Worm (Caenorhabditis elegans) whole organism, L4 larva: ENCODE results near the gene F59E11.6.

ENCODE experiments used
- F44E2.7 ChIP-seq: fragments of 200-800 bp; sonication (Bioruptor generic); IDR thresholded peaks from 2 replicates; pipeline ENCODE4 v2.1.2; 2022; ENCODE audit warnings: missing genetic modification characterization, missing compliant biosample characterization
- T20F7.1 ChIP-seq: fragments of 200-800 bp; sonication (Bioruptor generic); optimal IDR thresholded peaks from 2 replicates; lab custom pipeline; 2018; ENCODE audit warnings: mild to moderate bottlenecking, missing genetic modification characterization, missing compliant biosample characterization
- ZK546.5 ChIP-seq, 2 experiments: sonication (generic microtip); optimal IDR thresholded peaks; 2 replicates each; lab custom pipeline; 2017; ENCODE audit warnings: missing biosample characterization in 2 of 2, missing genetic modification characterization in 2 of 2
- aha-1 ChIP-seq: fragments of 150-350 bp; peaks from one replicate; lab custom pipeline; 2014; ENCODE audit warnings: missing biosample characterization, missing genetic modification characterization
- aly-2 ChIP-seq: sonication (generic microtip); optimal IDR thresholded peaks from 2 replicates; lab custom pipeline; 2018; ENCODE audit warnings: missing biosample characterization, missing genetic modification characterization
- ceh-44 ChIP-seq: fragments of 200-800 bp; sonication (Bioruptor generic); IDR thresholded peaks from 2 replicates; pipeline ENCODE4 v1.3.6; 2022; ENCODE audit warnings: missing genetic modification reagents, missing genetic modification characterization, missing compliant biosample characterization
- ceh-82 ChIP-seq: sonication (generic microtip); optimal IDR thresholded peaks from 2 replicates; lab custom pipeline; 2017; ENCODE audit warnings: missing biosample characterization, missing genetic modification characterization
- ces-1 ChIP-seq: fragments of 150-350 bp; sonication (generic microtip); optimal IDR thresholded peaks from 4 replicates; lab custom pipeline; 2014; ENCODE audit warnings: missing biosample characterization, missing genetic modification reagents, missing genetic modification characterization
- cey-2 ChIP-seq: sonication (generic microtip); optimal IDR thresholded peaks from 3 replicates; lab custom pipeline; 2017; ENCODE audit warnings: missing genetic modification characterization, mild to moderate bottlenecking, missing compliant biosample characterization, antibody characterized with exemption, borderline replicate concordance; ENCODE audit not compliant: insufficient read depth
- daf-16 ChIP-seq, 3 experiments: sonication (generic microtip); optimal IDR thresholded peaks; 2 replicates each; lab custom pipeline; 2016 to 2017; ENCODE audit warnings: missing genetic modification characterization in 3 of 3, missing genetic modification reagents in 3 of 3, mild to moderate bottlenecking in 2 of 3, missing compliant biosample characterization in 2 of 3, missing biosample characterization in 1 of 3, moderate library complexity in 1 of 3
- dmd-6 ChIP-seq: fragments of 200-800 bp; sonication (Bioruptor generic); IDR thresholded peaks from 2 replicates; pipeline ENCODE4 v1.3.6; 2022; ENCODE audit warnings: missing genetic modification reagents, missing genetic modification characterization, missing compliant biosample characterization
- dmd-8 ChIP-seq: fragments of 200-800 bp; sonication (Bioruptor generic); IDR thresholded peaks from 2 replicates; pipeline ENCODE4 v1.3.6; 2022; ENCODE audit warnings: missing genetic modification characterization, missing compliant biosample characterization
- dpl-1 ChIP-seq: fragments of 150-350 bp; optimal IDR thresholded peaks from 2 replicates; lab custom pipeline; 2014; ENCODE audit warnings: missing biosample characterization, missing genetic modification reagents, missing genetic modification characterization
- dve-1 ChIP-seq: sonication (generic microtip); optimal IDR thresholded peaks from 2 replicates; lab custom pipeline; 2017; ENCODE audit warnings: antibody characterized with exemption, mild to moderate bottlenecking, missing genetic modification characterization, missing compliant biosample characterization; ENCODE audit not compliant: insufficient read depth
- egl-43 ChIP-seq: fragments of 200-800 bp; sonication (Bioruptor generic); IDR thresholded peaks from 2 replicates; pipeline ENCODE4 v1.3.6; 2022; ENCODE audit warnings: missing genetic modification reagents, missing genetic modification characterization, missing compliant biosample characterization
- gei-8 ChIP-seq: fragments of 200-800 bp; sonication (Bioruptor generic); optimal IDR thresholded peaks from 2 replicates; lab custom pipeline; 2018; ENCODE audit warnings: mild to moderate bottlenecking, missing genetic modification characterization, missing compliant biosample characterization
- hif-1 ChIP-seq, 2 experiments: sonication (generic microtip); optimal IDR thresholded peaks; 2 replicates each; lab custom pipeline; 2016 to 2017; ENCODE audit warnings: missing compliant biosample characterization in 2 of 2, missing genetic modification characterization in 2 of 2, missing genetic modification reagents in 2 of 2, missing genotype in 2 of 2, mild to moderate bottlenecking in 1 of 2
- hlh-11 ChIP-seq: fragments of 200-800 bp; sonication (Bioruptor generic); optimal IDR thresholded peaks from 2 replicates; lab custom pipeline; 2018; ENCODE audit warnings: mild to moderate bottlenecking, missing genetic modification characterization, missing compliant biosample characterization
- hlh-30 ChIP-seq: sonication (generic microtip); optimal IDR thresholded peaks from 2 replicates; lab custom pipeline; 2017; ENCODE audit warnings: antibody characterized with exemption, mild to moderate bottlenecking, missing genetic modification characterization, missing compliant biosample characterization; ENCODE audit not compliant: insufficient read depth
- jun-1 ChIP-seq: fragments of 150-350 bp; optimal IDR thresholded peaks from 2 replicates; lab custom pipeline; 2014; ENCODE audit warnings: missing biosample characterization, missing genetic modification reagents, missing genetic modification characterization
- lim-7 ChIP-seq: fragments of 200-800 bp; sonication (Bioruptor generic); IDR thresholded peaks from 2 replicates; pipeline ENCODE4 v1.3.6; 2022; ENCODE audit warnings: missing genetic modification characterization, missing compliant biosample characterization
- lin-15B ChIP-seq: fragments of 150-350 bp; sonication (generic microtip); optimal IDR thresholded peaks from 3 replicates; lab custom pipeline; 2014; ENCODE audit warnings: missing biosample characterization, missing genetic modification characterization
- lin-38 ChIP-seq: fragments of 200-800 bp; sonication (Bioruptor generic); IDR thresholded peaks from 2 replicates; pipeline ENCODE4 v1.3.6; 2022; ENCODE audit warnings: missing genetic modification reagents, missing genetic modification characterization, missing compliant biosample characterization
- lsy-2 ChIP-seq, 2 experiments: fragments of 150-350 bp in 1 of 2; sonication (generic microtip) in 1 of 2; optimal IDR thresholded peaks; 2 replicates each; lab custom pipeline; 2014 to 2017; ENCODE audit warnings: missing biosample characterization in 2 of 2, missing genetic modification characterization in 2 of 2
- madf-9 ChIP-seq: fragments of 200-800 bp; sonication (Bioruptor generic); conservative IDR thresholded peaks from 2 replicates; pipeline ENCODE4 v1.3.6; 2022; ENCODE audit warnings: missing genetic modification reagents, missing genetic modification characterization, missing compliant biosample characterization
- mdl-1 ChIP-seq, 2 experiments: fragments of 150-350 bp in 1 of 2; sonication (generic microtip) in 1 of 2; optimal IDR thresholded peaks; 2 replicates each; lab custom pipeline; 2014 to 2017; ENCODE audit warnings: missing biosample characterization in 2 of 2, missing genetic modification characterization in 2 of 2
- mep-1 ChIP-seq: fragments of 150-350 bp; sonication (generic microtip); optimal IDR thresholded peaks from 3 replicates; lab custom pipeline; 2014; ENCODE audit warnings: missing biosample characterization, missing genetic modification characterization
- mxl-3 ChIP-seq: fragments of 200-800 bp; sonication (Bioruptor generic); optimal IDR thresholded peaks from 2 replicates; lab custom pipeline; 2018; ENCODE audit warnings: mild to moderate bottlenecking, missing genetic modification characterization, missing compliant biosample characterization
- nhr-10 ChIP-seq: fragments of 150-350 bp; optimal IDR thresholded peaks from 2 replicates; lab custom pipeline; 2014; ENCODE audit warnings: missing biosample characterization, missing genetic modification characterization
- nhr-76 ChIP-seq: fragments of 150-350 bp; optimal IDR thresholded peaks from 2 replicates; lab custom pipeline; 2014; ENCODE audit warnings: missing biosample characterization, missing genetic modification characterization
- nhr-77 ChIP-seq: fragments of 150-350 bp; optimal IDR thresholded peaks from 2 replicates; lab custom pipeline; 2014; ENCODE audit warnings: missing biosample characterization, missing genetic modification characterization
- php-3 ChIP-seq: fragments of 200-800 bp; sonication (Bioruptor generic); IDR thresholded peaks from 2 replicates; pipeline ENCODE4 v1.3.6; 2022; ENCODE audit warnings: missing genetic modification reagents, missing genetic modification characterization, missing compliant biosample characterization
- sdz-12 ChIP-seq: fragments of 200-800 bp; sonication (Bioruptor generic); optimal IDR thresholded peaks from 2 replicates; lab custom pipeline; 2018; ENCODE audit warnings: mild to moderate bottlenecking, missing genetic modification characterization, missing compliant biosample characterization
- snpc-1.2 ChIP-seq: fragments of 200-800 bp; sonication (Bioruptor generic); IDR thresholded peaks from 2 replicates; pipeline ENCODE4 v1.3.6; 2022; ENCODE audit warnings: missing genetic modification reagents, missing genetic modification characterization, missing compliant biosample characterization
- spr-1 ChIP-seq: sonication (generic microtip); optimal IDR thresholded peaks from 2 replicates; lab custom pipeline; 2016; ENCODE audit warnings: mild to moderate bottlenecking, missing genetic modification characterization, missing compliant biosample characterization
- spr-3 ChIP-seq: fragments of 200-800 bp; sonication (Bioruptor generic); optimal IDR thresholded peaks from 2 replicates; lab custom pipeline; 2018; ENCODE audit warnings: mild to moderate bottlenecking, missing genetic modification characterization, missing compliant biosample characterization
- unc-62 ChIP-seq, 3 experiments: fragments of 150-350 bp in 1 of 3; sonication (generic microtip); optimal IDR thresholded peaks in 2 of 3; peaks in 1 of 3; 1 replicate in 1 of 3; 2 replicates in 2 of 3; lab custom pipeline; 2014 to 2017; ENCODE audit warnings: missing biosample characterization in 3 of 3, missing genetic modification characterization in 3 of 3, missing genetic modification reagents in 3 of 3, missing genotype in 1 of 3
- vab-7 ChIP-seq: fragments of 200-800 bp; sonication (Bioruptor generic); IDR thresholded peaks from 2 replicates; pipeline ENCODE4 v1.3.6; 2022; ENCODE audit warnings: missing genetic modification reagents, missing genetic modification characterization, missing compliant biosample characterization
- zfp-2 ChIP-seq: sonication (generic microtip); optimal IDR thresholded peaks from 2 replicates; lab custom pipeline; 2016; ENCODE audit warnings: mild to moderate bottlenecking, missing genetic modification characterization, missing compliant biosample characterization
- zfp-3 ChIP-seq: fragments of 200-800 bp; sonication (Bioruptor generic); conservative IDR thresholded peaks from 2 replicates; pipeline ENCODE4 v1.3.6; 2022; ENCODE audit warnings: missing genetic modification reagents, missing genetic modification characterization, missing compliant biosample characterization
- zip-11 ChIP-seq: fragments of 200-800 bp; sonication (Bioruptor generic); IDR thresholded peaks from 2 replicates; pipeline ENCODE4 v1.3.6; 2022; ENCODE audit warnings: missing genetic modification characterization, missing compliant biosample characterization

Gene F59E11.6

ce11 chrV:8964055-8964758 lies 27.4 kb upstream of the F59E11.6 start, which contains the start of gene nhr-44:
Gene nhr-44, minus strand, starts transcription at chrV:8964105.
- no peak for TF ChIP-seq daf-16 (GFP tag; optimal IDR thresholded peaks at IDR 0.05; lab: Kevin White, UChicago)
- peak; percentile 8 for TF ChIP-seq daf-16 (tag; optimal IDR thresholded peaks at IDR 0.05; lab: Kevin White, UChicago)
- no peak for TF ChIP-seq ceh-82 (tag; lab: Kevin White, UChicago)
- no peak for TF ChIP-seq ceh-44 (GFP tag; lab: Robert Waterston, UW)
- peak; percentile 76 for TF ChIP-seq aha-1 (tag; lab: Kevin White, UChicago)
- TF ChIP-seq hlh-30 (tag; lab: Kevin White, UChicago): peak; percentile 46

- peak in 1 of 2 experiments; percentile 28 for TF ChIP-seq unc-62 (GFP tag; optimal IDR thresholded peaks at IDR 0.05 in 1 of 2; lab: Kevin White, UChicago)
- TF ChIP-seq unc-62 (tag; optimal IDR thresholded peaks at IDR 0.05; lab: Kevin White, UChicago): no peak
- TF ChIP-seq jun-1 (tag; lab: Kevin White, UChicago): no peak
- TF ChIP-seq php-3 (GFP tag; lab: Robert Waterston, UW): no peak
- no peak for TF ChIP-seq nhr-10 (tag; lab: Kevin White, UChicago)
- no peak for TF ChIP-seq snpc-1.2 (GFP tag; lab: Robert Waterston, UW)
- no peak for TF ChIP-seq ZK546.5 (tag; optimal IDR thresholded peaks at IDR 0.05; lab: Kevin White, UChicago)
Measured at ce11 chrV:8966086-8966485, 25.5 kb upstream of the F59E11.6 start, which contains the start of gene nhr-219. Gene nhr-219, minus strand, starts transcription at chrV:8966186.

ce11 chrV:8972271-8972670 lies 19.3 kb upstream of the F59E11.6 start, which contains the start of gene nhr-195:
Gene nhr-195, minus strand, starts transcription at chrV:8972371.
- TF ChIP-seq zfp-3 (GFP tag; lab: Robert Waterston, UW) (no peak), ces-1 (GFP tag; lab: Kevin White, UChicago) (no peak), cey-2 (tag; lab: Kevin White, UChicago) (no peak), dve-1 (tag; lab: Kevin White, UChicago) (no peak), spr-1 (no peak), T20F7.1 (GFP tag; lab: Kevin White, UChicago) (no peak), lin-38 (GFP tag; lab: Robert Waterston, UW) (no peak), mdl-1 (tag; optimal IDR thresholded peaks at IDR 0.05; lab: Kevin White, UChicago) (no peak), ceh-44 (GFP tag; lab: Robert Waterston, UW) (no peak), aly-2 (no peak), zfp-2 (tag; lab: Kevin White, UChicago) (no peak), snpc-1.2 (GFP tag; lab: Robert Waterston, UW) (no peak), dmd-8 (no peak), lin-15B (tag; lab: Kevin White, UChicago) (no peak), nhr-76 (tag; lab: Kevin White, UChicago) (no peak)

ce11 chrV:8974889-8975422 lies 16.6 kb upstream of the F59E11.6 start, which contains the start of gene nhr-143:
Gene nhr-143, minus strand, starts transcription at chrV:8974939.
- TF ChIP-seq dpl-1 (GFP tag; lab: Kevin White, UChicago): no peak
- no peak for TF ChIP-seq egl-43 (GFP tag; lab: Robert Waterston, UW)
- no peak for TF ChIP-seq lim-7 (GFP tag; lab: Robert Waterston, UW)
- TF ChIP-seq sdz-12: no peak
- TF ChIP-seq spr-1: no peak
- TF ChIP-seq madf-9 (GFP tag; lab: Robert Waterston, UW): no peak
- TF ChIP-seq dmd-6 (GFP tag; lab: Robert Waterston, UW): peak; percentile 50
- TF ChIP-seq ces-1 (GFP tag; lab: Kevin White, UChicago): no peak
- no peak for TF ChIP-seq zip-11 (GFP tag; lab: Robert Waterston, UW)
- TF ChIP-seq hif-1 (tag; optimal IDR thresholded peaks at IDR 0.05; lab: Kevin White, UChicago): no peak
- peak; percentile 61 for TF ChIP-seq dve-1 (tag; lab: Kevin White, UChicago)
- no peak for TF ChIP-seq spr-3 (GFP tag; lab: Kevin White, UChicago)
- peak; percentile 11 for TF ChIP-seq mep-1 (tag; lab: Kevin White, UChicago)
- no peak for TF ChIP-seq daf-16 (GFP tag; optimal IDR thresholded peaks at IDR 0.05; lab: Kevin White, UChicago)
- peak; percentile 27 for TF ChIP-seq daf-16 (tag; optimal IDR thresholded peaks at IDR 0.05; lab: Kevin White, UChicago)
- TF ChIP-seq hlh-11 (tag; lab: Kevin White, UChicago): peak; percentile 47
- TF ChIP-seq mxl-3: no peak
- TF ChIP-seq lsy-2 (tag; optimal IDR thresholded peaks at IDR 0.05; lab: Kevin White, UChicago): peak in 1 of 2 experiments; percentile 17
- TF ChIP-seq gei-8 (GFP tag; lab: Kevin White, UChicago): no peak
- no peak for TF ChIP-seq lin-15B (tag; lab: Kevin White, UChicago)
- no peak for TF ChIP-seq F44E2.7 (GFP tag; lab: Robert Waterston, UW)
- no peak for TF ChIP-seq nhr-10 (tag; lab: Kevin White, UChicago)
- no peak for TF ChIP-seq vab-7
- no peak for TF ChIP-seq php-3 (GFP tag; lab: Robert Waterston, UW)
- TF ChIP-seq nhr-77: peak; percentile 31
